Fruit fly (Drosophila melanogaster) Kc167 (cell line): ENCODE results near the gene amon.

Source experiments
- Myc ChIP-seq: fragments of >200 bp; optimal IDR thresholded peaks from 2 replicates; lab custom pipeline; 2017; ENCODE audit warnings: missing external identifiers
- Sin3A ChIP-seq: fragments of >200 bp; optimal IDR thresholded peaks from 2 replicates; lab custom pipeline; 2018; ENCODE audit warnings: missing external identifiers
- psq ChIP-seq: fragments of >200 bp; optimal IDR thresholded peaks from 2 replicates; lab custom pipeline; 2017; ENCODE audit warnings: missing external identifiers

DNA sequence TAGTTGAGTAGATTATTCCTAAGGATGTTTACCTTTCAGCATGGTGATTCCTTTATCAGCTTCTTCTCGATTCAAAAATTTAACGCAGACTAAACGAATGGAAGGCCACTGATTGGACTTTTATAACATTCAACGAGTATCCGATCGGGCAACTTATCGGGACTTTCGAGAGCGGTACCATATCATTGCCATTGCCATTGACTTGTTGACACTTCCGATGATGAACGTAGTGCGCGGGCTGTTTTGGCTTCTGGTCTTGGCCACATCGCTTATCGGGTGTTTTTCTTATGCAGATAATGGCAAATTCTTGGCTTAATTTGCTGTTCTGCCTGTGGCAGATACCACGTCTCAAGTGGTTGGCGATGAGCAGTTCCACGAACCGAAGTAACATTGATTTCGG lies 22.2 kb upstream of the amon start, which contains the start of gene CG6403:
- no peak for TF ChIP-seq psq (lab: Kevin White, UChicago)
- no peak for TF ChIP-seq Myc
- no peak for TF ChIP-seq Sin3A (lab: Kevin White, UChicago)
